Fruit fly (Drosophila melanogaster) whole organism, prepupa: ENCODE measurements around the gene dnc.

Experiments
- Blimp-1 ChIP-seq: fragments of 200-800 bp; sonication (Bioruptor generic); optimal IDR thresholded peaks from 3 replicates; lab custom pipeline; 2017; ENCODE audit warnings: missing biosample characterization, missing genetic modification characterization, mild to moderate bottlenecking, moderate library complexity, missing genetic modification reagents
- CG10669 ChIP-seq: fragments of 200-800 bp; sonication (Bioruptor generic); optimal IDR thresholded peaks from 3 replicates; lab custom pipeline; 2018; ENCODE audit warnings: missing biosample characterization, mild to moderate bottlenecking, missing genetic modification characterization, moderate library complexity
- CG11294 ChIP-seq: fragments of 200-800 bp; sonication (Bioruptor generic); IDR thresholded peaks from 2 replicates; pipeline ENCODE4 v1.3.6; 2022; ENCODE audit warnings: missing biosample characterization, missing genetic modification characterization
- CG11762 ChIP-seq: fragments of 200-800 bp; sonication (Bioruptor generic); optimal IDR thresholded peaks from 3 replicates; lab custom pipeline; 2016; ENCODE audit warnings: missing biosample characterization, missing genetic modification characterization; ENCODE audit not compliant: insufficient read depth
- CG11902 ChIP-seq: fragments of 200-800 bp; sonication (Bioruptor generic); optimal IDR thresholded peaks from 3 replicates; lab custom pipeline; 2016; ENCODE audit warnings: missing biosample characterization, missing genetic modification characterization
- CG15336 ChIP-seq: fragments of 200-800 bp; sonication (Bioruptor generic); IDR thresholded peaks from 2 replicates; pipeline ENCODE4 v1.3.6; 2022; ENCODE audit warnings: missing biosample characterization, missing genetic modification characterization
- CG1621 ChIP-seq: fragments of 200-800 bp; sonication (Bioruptor generic); optimal IDR thresholded peaks from 3 replicates; lab custom pipeline; 2018; ENCODE audit warnings: missing biosample characterization, mild to moderate bottlenecking, missing genetic modification characterization
- CG16779 ChIP-seq: fragments of 200-800 bp; sonication (Bioruptor generic); optimal IDR thresholded peaks from 3 replicates; lab custom pipeline; 2017; ENCODE audit warnings: missing biosample characterization, mild to moderate bottlenecking, missing genetic modification characterization
- CG3032 ChIP-seq: fragments of 200-800 bp; optimal IDR thresholded peaks from 2 replicates; lab custom pipeline; 2019; ENCODE audit warnings: missing biosample characterization, mild to moderate bottlenecking, missing genetic modification characterization, moderate library complexity
- CG34406 ChIP-seq: fragments of 200-800 bp; sonication (Bioruptor generic); optimal IDR thresholded peaks from 3 replicates; lab custom pipeline; 2016; ENCODE audit warnings: missing biosample characterization, missing genetic modification characterization
- CG4318 ChIP-seq: fragments of 200-800 bp; sonication (Bioruptor generic); optimal IDR thresholded peaks from 3 replicates; lab custom pipeline; 2017; ENCODE audit warnings: missing biosample characterization, mild to moderate bottlenecking, missing genetic modification characterization
- CG6163 ChIP-seq: fragments of 200-800 bp; sonication (Bioruptor generic); IDR thresholded peaks from 3 replicates; pipeline ENCODE4 v1.3.6; 2022; ENCODE audit warnings: missing biosample characterization, missing genetic modification characterization
- CG6792 ChIP-seq: fragments of 200-800 bp; sonication (Bioruptor generic); optimal IDR thresholded peaks from 3 replicates; lab custom pipeline; 2016; ENCODE audit warnings: missing biosample characterization, missing genetic modification characterization
- CG6808 ChIP-seq: fragments of 200-800 bp; sonication (Bioruptor generic); optimal IDR thresholded peaks from 3 replicates; lab custom pipeline; 2017; ENCODE audit warnings: missing biosample characterization, missing genetic modification characterization, mild to moderate bottlenecking, moderate library complexity, missing genetic modification reagents
- CG6854 ChIP-seq: fragments of 200-800 bp; sonication (Bioruptor generic); optimal IDR thresholded peaks from 2 replicates; lab custom pipeline; 2017; ENCODE audit warnings: missing biosample characterization, mild to moderate bottlenecking, missing genetic modification characterization
- CG8119 ChIP-seq: fragments of 200-800 bp; sonication (Bioruptor generic); IDR thresholded peaks from 3 replicates; pipeline ENCODE4 v1.3.6; 2022; ENCODE audit warnings: missing biosample characterization, missing genetic modification characterization
- CG8319 ChIP-seq: fragments of 200-800 bp; sonication (Bioruptor generic); optimal IDR thresholded peaks from 3 replicates; lab custom pipeline; 2016; ENCODE audit warnings: missing biosample characterization, missing genetic modification characterization
- Eip75B ChIP-seq: fragments of 200-800 bp; sonication (Bioruptor generic); optimal IDR thresholded peaks from 3 replicates; lab custom pipeline; 2016; ENCODE audit warnings: missing biosample characterization, missing genetic modification characterization
- Eip78C ChIP-seq: fragments of 200-800 bp; sonication (Bioruptor generic); peaks from one replicate; lab custom pipeline; 2016; ENCODE audit warnings: missing biosample characterization, missing genetic modification characterization
- Eip93F ChIP-seq: fragments of 200-800 bp; sonication (Bioruptor generic); optimal IDR thresholded peaks from 2 replicates; lab custom pipeline; 2016; ENCODE audit warnings: missing biosample characterization, mild to moderate bottlenecking, missing genetic modification characterization
- Ets21C ChIP-seq: fragments of 200-800 bp; sonication (Bioruptor generic); optimal IDR thresholded peaks from 3 replicates; lab custom pipeline; 2016; ENCODE audit warnings: missing biosample characterization, missing genetic modification characterization
- Ets96B ChIP-seq: fragments of 200-800 bp; optimal IDR thresholded peaks from 2 replicates; lab custom pipeline; 2019; ENCODE audit warnings: missing biosample characterization, mild to moderate bottlenecking, missing genetic modification characterization, moderate library complexity
- Gug ChIP-seq: fragments of 200-800 bp; sonication (Bioruptor generic); IDR thresholded peaks from 2 replicates; pipeline ENCODE4 v1.3.6; 2022; ENCODE audit warnings: missing biosample characterization, missing genetic modification characterization
- Hr39 ChIP-seq: fragments of 200-800 bp; sonication (Bioruptor generic); optimal IDR thresholded peaks from 2 replicates; lab custom pipeline; 2016; ENCODE audit warnings: missing biosample characterization, missing genetic modification characterization
- Lpt ChIP-seq: fragments of 200-800 bp; sonication (Bioruptor generic); optimal IDR thresholded peaks from 3 replicates; lab custom pipeline; 2016; ENCODE audit warnings: missing biosample characterization, missing genetic modification characterization
- Met ChIP-seq: fragments of 200-800 bp; sonication (Bioruptor generic); optimal IDR thresholded peaks from 3 replicates; lab custom pipeline; 2016; ENCODE audit warnings: missing biosample characterization, missing genetic modification characterization
- OdsH ChIP-seq: fragments of 200-800 bp; sonication (Bioruptor generic); optimal IDR thresholded peaks from 3 replicates; lab custom pipeline; 2016; ENCODE audit warnings: missing biosample characterization, missing genetic modification characterization
- Smox ChIP-seq: fragments of 200-800 bp; sonication (Bioruptor generic); optimal IDR thresholded peaks from 3 replicates; lab custom pipeline; 2016; ENCODE audit warnings: missing biosample characterization, missing genetic modification characterization
- Sox14 ChIP-seq: fragments of 200-800 bp; sonication (Bioruptor generic); optimal IDR thresholded peaks from 3 replicates; lab custom pipeline; 2016; ENCODE audit warnings: missing biosample characterization, missing genetic modification characterization
- Sox15 ChIP-seq: fragments of 200-800 bp; sonication (Bioruptor generic); optimal IDR thresholded peaks from 3 replicates; lab custom pipeline; 2016; ENCODE audit warnings: missing biosample characterization, missing genetic modification characterization
- acj6 ChIP-seq: fragments of 200-800 bp; sonication (Bioruptor generic); optimal IDR thresholded peaks from 3 replicates; lab custom pipeline; 2016; ENCODE audit warnings: missing biosample characterization, missing genetic modification characterization
- dac ChIP-seq: fragments of 200-800 bp; sonication (Bioruptor generic); optimal IDR thresholded peaks from 2 replicates; lab custom pipeline; 2017; ENCODE audit warnings: missing biosample characterization, mild to moderate bottlenecking, missing genetic modification characterization
- dsx ChIP-seq: fragments of 200-800 bp; optimal IDR thresholded peaks from 3 replicates; lab custom pipeline; 2019; ENCODE audit warnings: missing biosample characterization, mild to moderate bottlenecking, missing genetic modification characterization, moderate library complexity; ENCODE audit not compliant: poor library complexity, severe bottlenecking
- eg ChIP-seq: fragments of 200-800 bp; sonication (Bioruptor generic); IDR thresholded peaks from 3 replicates; pipeline ENCODE4 v1.3.6; 2022; ENCODE audit warnings: missing biosample characterization, missing genetic modification characterization
- esn ChIP-seq: fragments of 200-800 bp; sonication (Bioruptor generic); optimal IDR thresholded peaks from 2 replicates; lab custom pipeline; 2016; ENCODE audit warnings: missing biosample characterization, mild to moderate bottlenecking, missing genetic modification characterization, moderate library complexity
- fd59A ChIP-seq: fragments of 200-800 bp; sonication (Bioruptor generic); optimal IDR thresholded peaks from 2 replicates; lab custom pipeline; 2017; ENCODE audit warnings: missing biosample characterization, mild to moderate bottlenecking, missing genetic modification characterization, missing genetic modification reagents
- fkh ChIP-seq: fragments of 200-800 bp; sonication (Bioruptor generic); optimal IDR thresholded peaks from 3 replicates; lab custom pipeline; 2017; ENCODE audit warnings: missing biosample characterization, mild to moderate bottlenecking, missing genetic modification characterization, moderate library complexity
- lz ChIP-seq: fragments of 200-800 bp; sonication (Bioruptor generic); optimal IDR thresholded peaks from 3 replicates; lab custom pipeline; 2016; ENCODE audit warnings: missing biosample characterization, missing genetic modification characterization
- net ChIP-seq: fragments of 200-800 bp; sonication (Bioruptor generic); optimal IDR thresholded peaks from 3 replicates; lab custom pipeline; 2016; ENCODE audit warnings: missing biosample characterization, missing genetic modification characterization
- pdm3 ChIP-seq: fragments of 200-800 bp; sonication (Bioruptor generic); optimal IDR thresholded peaks from 3 replicates; lab custom pipeline; 2016; ENCODE audit warnings: missing biosample characterization, missing genetic modification characterization
- ss ChIP-seq, 2 experiments: fragments of 200-800 bp; sonication (Bioruptor generic); optimal IDR thresholded peaks; 2 replicates in 1 of 2; 3 replicates in 1 of 2; lab custom pipeline; 2017 to 2018; ENCODE audit warnings: mild to moderate bottlenecking in 2 of 2, missing biosample characterization in 2 of 2, missing genetic modification characterization in 2 of 2, moderate library complexity in 1 of 2
- svp ChIP-seq: fragments of 200-800 bp; sonication (Bioruptor generic); peaks from one replicate; lab custom pipeline; 2016; ENCODE audit warnings: missing biosample characterization, missing genetic modification characterization

dnc gene

DNA sequence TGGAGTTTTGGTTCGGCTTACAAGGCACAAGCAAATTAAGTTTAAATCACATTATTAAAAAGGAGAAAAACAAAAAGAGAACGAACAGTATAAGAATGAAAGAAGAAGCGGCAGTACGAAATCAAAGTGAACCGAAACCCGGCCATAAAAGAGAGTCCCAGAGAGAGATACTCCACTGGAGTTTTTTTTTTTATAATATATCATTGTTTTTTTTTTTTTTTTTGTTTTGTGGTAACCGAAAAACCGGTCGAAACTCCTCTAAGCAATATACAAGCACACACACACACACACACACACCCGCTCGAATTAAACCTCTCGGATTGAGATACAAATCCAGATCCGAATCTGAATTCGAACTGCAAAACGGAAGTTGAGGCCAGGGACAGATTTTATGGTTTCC, 17.6 kb upstream of the dnc start (continued):
- TF ChIP-seq CG6808 (GFP tag; lab: Kevin White, UChicago): peak; percentile 46
- TF ChIP-seq CG8119: peak; percentile 65; the same call in 1 of the 3 replicates
- TF ChIP-seq OdsH: no peak

DNA sequence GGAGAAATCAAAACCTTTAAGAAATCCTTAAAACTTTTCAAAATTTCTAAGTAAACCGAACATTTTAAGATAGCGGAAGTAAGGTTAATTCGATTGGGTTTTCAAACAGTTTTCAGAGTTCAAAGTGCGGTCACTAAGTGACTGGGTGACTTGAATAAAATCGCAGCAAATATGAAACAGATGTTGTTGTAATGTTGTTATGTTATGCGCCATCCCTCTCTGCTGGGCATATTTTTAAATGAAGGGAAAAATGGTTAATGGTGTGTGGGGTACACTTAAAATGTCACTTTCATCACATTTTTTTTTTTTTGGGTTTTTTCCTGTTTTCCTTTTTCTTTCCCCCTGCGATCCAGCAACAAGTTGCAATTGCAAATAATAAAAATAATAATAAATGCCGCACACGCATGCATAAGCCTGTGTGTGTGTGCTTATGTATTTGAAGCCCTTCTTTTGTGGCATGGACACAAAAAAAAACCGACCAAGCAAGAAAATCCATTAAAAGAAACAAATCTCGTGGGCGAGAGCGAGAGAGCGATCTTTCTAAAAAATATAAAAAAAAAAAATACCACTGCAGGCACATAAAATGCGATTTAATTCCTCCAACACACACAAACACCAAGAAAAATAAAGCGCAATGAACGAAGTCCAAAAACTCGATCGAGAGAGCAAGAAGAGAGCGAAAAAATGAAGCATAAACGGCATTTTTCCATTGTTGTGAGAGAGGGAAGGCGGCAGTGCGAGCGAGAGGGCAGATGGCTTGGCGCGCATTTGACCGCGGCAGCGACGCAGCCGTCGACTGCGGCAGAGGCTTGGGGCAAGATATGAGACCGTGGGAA, 14.5 kb upstream of the dnc start:
- no peak for TF ChIP-seq CG11762 (GFP tag; lab: Kevin White, UChicago)
- peak; percentile 11 for TF ChIP-seq Met
- TF ChIP-seq CG1621 (tag; lab: Kevin White, UChicago): peak; percentile 5
- peak; percentile 44 to 72 for TF ChIP-seq ss (GFP tag; optimal IDR thresholded peaks at IDR 0.05; lab: Kevin White, UChicago)
- TF ChIP-seq CG34406 (GFP tag; lab: Kevin White, UChicago): peak; percentile 34
- no peak for TF ChIP-seq acj6
- TF ChIP-seq CG6854: no peak
- peak; percentile 32 for TF ChIP-seq CG3032 (tag; lab: Kevin White, UChicago)
- TF ChIP-seq CG8119: peak; percentile 10; the same call in 2 of the 3 replicates
- TF ChIP-seq eg (GFP tag; lab: Robert Waterston, UW): peak; percentile 9
- TF ChIP-seq CG6808 (GFP tag; lab: Kevin White, UChicago): peak; percentile 2
- TF ChIP-seq Lpt (GFP tag; lab: Kevin White, UChicago): no peak
- TF ChIP-seq Eip78C: peak; percentile 59
- TF ChIP-seq dsx: peak; percentile 30
- TF ChIP-seq Ets96B: peak; percentile 31
- peak; percentile 36; the same call in 2 of the 3 replicates for TF ChIP-seq CG6163 (GFP tag; lab: Robert Waterston, UW)

DNA sequence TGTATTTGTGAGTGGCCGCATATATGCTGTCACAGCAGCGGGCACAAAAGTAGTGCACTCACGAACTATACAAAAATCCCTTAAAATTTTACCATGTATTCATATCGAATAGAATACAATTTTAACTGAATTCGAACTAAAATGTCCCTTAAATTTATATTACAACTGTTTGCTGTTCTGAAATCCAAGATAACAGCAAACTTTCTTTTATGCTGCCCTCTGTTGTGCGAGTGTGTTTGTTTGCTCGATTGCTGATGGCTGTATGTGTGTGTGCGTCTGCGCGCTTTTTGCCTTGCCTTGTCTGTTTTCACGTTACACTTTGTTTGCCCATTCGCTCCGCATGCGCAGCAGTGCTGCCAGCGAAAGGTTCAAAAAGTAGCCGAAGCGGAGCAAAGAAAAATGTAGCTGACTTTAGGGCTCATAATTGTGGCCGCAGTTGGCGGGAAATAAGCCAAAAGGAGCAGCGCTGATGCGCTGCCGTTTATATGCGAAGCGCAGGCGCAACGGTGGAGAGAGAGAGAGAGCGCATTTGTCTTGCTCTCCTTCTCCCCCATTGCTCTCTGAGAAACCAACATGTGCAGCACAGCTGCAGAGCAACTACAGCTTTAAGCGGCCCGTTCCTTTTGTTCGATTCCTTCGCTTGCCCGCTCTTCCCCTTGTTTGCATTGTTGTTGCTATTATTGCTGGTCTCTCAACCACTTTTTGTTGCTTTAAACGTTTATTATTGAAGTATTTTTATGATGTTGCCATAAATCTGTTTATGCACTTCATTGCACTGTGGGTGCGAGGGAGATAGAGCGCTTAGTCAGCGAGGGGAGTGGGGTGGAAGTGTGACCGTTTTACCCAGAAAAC, 13.6 kb upstream of the dnc start:
- TF ChIP-seq CG6163 (GFP tag; lab: Robert Waterston, UW): peak; percentile 92; the same call in 2 of the 3 replicates
- peak; percentile 95 for TF ChIP-seq CG15336 (GFP tag; lab: Robert Waterston, UW)
- peak; percentile 95 for TF ChIP-seq eg (GFP tag; lab: Robert Waterston, UW)
- peak; percentile 95 for TF ChIP-seq CG8119
- peak; percentile 91 for TF ChIP-seq acj6
- TF ChIP-seq CG6808 (GFP tag; lab: Kevin White, UChicago): peak; percentile 84
- peak; percentile 89 for TF ChIP-seq CG8319 (GFP tag; lab: Kevin White, UChicago)
- TF ChIP-seq Met: peak; percentile 94
- TF ChIP-seq Blimp-1 (GFP tag; lab: Kevin White, UChicago): peak; percentile 67
- TF ChIP-seq Hr39 (GFP tag; lab: Kevin White, UChicago): peak; percentile 93
- TF ChIP-seq svp (GFP tag; lab: Kevin White, UChicago): peak; percentile 95
- TF ChIP-seq Eip75B (GFP tag; lab: Kevin White, UChicago): peak; percentile 92
- peak; percentile 86 for TF ChIP-seq Ets21C
- peak; percentile 66 to 82 for TF ChIP-seq ss (GFP tag; optimal IDR thresholded peaks at IDR 0.05; lab: Kevin White, UChicago)
- peak; percentile 71 for TF ChIP-seq Eip93F
- TF ChIP-seq CG3032 (tag; lab: Kevin White, UChicago): peak; percentile 88
- peak; percentile 92 for TF ChIP-seq Smox (GFP tag; lab: Kevin White, UChicago)
- peak; percentile 92 for TF ChIP-seq CG4318
- TF ChIP-seq dac (GFP tag; lab: Kevin White, UChicago): peak; percentile 84
- peak; percentile 94 for TF ChIP-seq esn (GFP tag; lab: Kevin White, UChicago)
- TF ChIP-seq CG6792 (GFP tag; lab: Kevin White, UChicago): peak; percentile 94
- TF ChIP-seq Gug (GFP tag; lab: Robert Waterston, UW): peak; percentile 91
- TF ChIP-seq CG10669: peak; percentile 92
- TF ChIP-seq Sox14: peak; percentile 94
- TF ChIP-seq pdm3: peak; percentile 92
- peak; percentile 72 for TF ChIP-seq CG6854
- TF ChIP-seq CG16779 (tag; lab: Kevin White, UChicago): peak; percentile 73
- peak; percentile 88 for TF ChIP-seq CG11902 (GFP tag; lab: Kevin White, UChicago)
- peak; percentile 90 for TF ChIP-seq CG34406 (GFP tag; lab: Kevin White, UChicago)
- peak; percentile 92 for TF ChIP-seq fkh (GFP tag; lab: Kevin White, UChicago)
- TF ChIP-seq lz: peak; percentile 93
- TF ChIP-seq net (GFP tag; lab: Kevin White, UChicago): peak; percentile 89
- TF ChIP-seq Sox15: peak; percentile 90
- TF ChIP-seq fd59A (GFP tag; lab: Kevin White, UChicago): peak; percentile 91
- peak; percentile 85 for TF ChIP-seq CG11294
